Fruit fly (Drosophila melanogaster): ENCODE results near the gene CG5151.

Gene CG5151

DNA sequence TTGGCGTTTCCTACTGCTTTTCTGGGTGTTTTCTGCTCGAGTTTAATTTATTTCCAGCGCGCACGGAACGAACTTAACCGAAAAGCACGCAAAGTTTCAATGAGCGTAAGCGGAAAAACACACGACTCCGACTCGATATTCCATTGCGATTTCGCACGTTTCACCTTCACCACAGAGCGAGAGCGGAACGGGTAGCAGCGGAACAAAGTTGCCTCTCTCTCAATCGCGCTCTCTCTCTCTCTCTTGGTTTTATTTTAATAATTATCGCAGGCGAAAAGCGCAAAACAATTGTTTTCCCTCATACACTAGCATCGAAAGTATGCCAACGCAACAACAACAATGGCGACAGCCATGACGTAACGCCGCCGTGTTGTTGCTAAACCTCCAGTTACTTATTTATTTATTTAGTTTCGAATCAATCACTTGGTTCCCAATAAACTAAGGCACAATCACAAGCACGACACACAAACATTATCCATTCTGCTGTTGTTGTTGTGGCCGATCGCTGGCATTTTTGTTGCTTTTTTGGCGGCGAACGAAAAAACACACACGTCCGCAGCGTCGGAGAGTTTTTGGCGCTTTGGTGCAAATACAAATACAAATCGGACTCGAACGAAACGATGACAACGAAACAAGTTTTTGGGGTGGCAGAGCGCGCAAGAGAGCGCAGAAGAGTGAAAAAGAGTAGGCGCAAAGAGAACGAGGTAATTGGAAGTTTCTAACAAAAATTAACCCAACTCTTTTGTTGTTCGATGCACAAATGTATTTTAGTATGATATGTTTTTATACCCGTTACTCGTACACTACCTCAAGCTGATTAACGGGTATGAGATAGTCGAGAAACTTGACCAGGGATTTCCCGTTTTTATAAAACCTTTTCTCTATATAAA is at the start of gene CG5151 (continued):
- peak; percentile 38 for TF ChIP-seq mirr (GFP tag; optimal IDR thresholded peaks at IDR 0.05)
- TF ChIP-seq CG30403 (GFP tag; optimal IDR thresholded peaks at IDR 0.05): no peak
- TF ChIP-seq CG9817 (tag; optimal IDR thresholded peaks at IDR 0.05): no peak
- peak; percentile 53 for TF ChIP-seq cwo (GFP tag; optimal IDR thresholded peaks at IDR 0.05)
- no peak for TF ChIP-seq CG11398 (GFP tag; optimal IDR thresholded peaks at IDR 0.05)
- no peak for TF ChIP-seq CG7372 (GFP tag; IDR thresholded peaks at IDR 0.05)
- TF ChIP-seq br (optimal IDR thresholded peaks at IDR 0.05): no peak
- TF ChIP-seq CG8359 (GFP tag; optimal IDR thresholded peaks at IDR 0.05; ENCODE audit: borderline replicate concordance): no peak
- TF ChIP-seq CG8924 (tag; optimal IDR thresholded peaks at IDR 0.05): peak; percentile 40
- no peak for TF ChIP-seq Myb (GFP tag; optimal IDR thresholded peaks at IDR 0.05)
- no peak for TF ChIP-seq sc (optimal IDR thresholded peaks at IDR 0.05)
- no peak for TF ChIP-seq sc (GFP tag; optimal IDR thresholded peaks at IDR 0.05)
- TF ChIP-seq Fer1 (GFP tag; optimal IDR thresholded peaks at IDR 0.05): peak; percentile 40
- TF ChIP-seq luna (GFP tag; optimal IDR thresholded peaks at IDR 0.05): no peak
- TF ChIP-seq ewg (GFP tag; optimal IDR thresholded peaks at IDR 0.05): no peak
- TF ChIP-seq CG4328 (GFP tag; optimal IDR thresholded peaks at IDR 0.05): no peak
- no peak for TF ChIP-seq trh (GFP tag; optimal IDR thresholded peaks at IDR 0.05)
- TF ChIP-seq Rx (GFP tag; IDR thresholded peaks at IDR 0.05): no peak
- no peak for TF ChIP-seq ash1 (GFP tag; optimal IDR thresholded peaks at IDR 0.05)
- TF ChIP-seq CG17186 (GFP tag; optimal IDR thresholded peaks at IDR 0.05): no peak
- no peak for TF ChIP-seq tap (tag; optimal IDR thresholded peaks at IDR 0.05)
- TF ChIP-seq CG9215 (GFP tag; IDR thresholded peaks at IDR 0.05): no peak
- TF ChIP-seq Scr (GFP tag; IDR thresholded peaks at IDR 0.05; ENCODE audit: partially characterized antibody): peak; percentile 69
- TF ChIP-seq CG31224 (GFP tag; IDR thresholded peaks at IDR 0.05): no peak
- no peak for TF ChIP-seq CG15269 (tag; optimal IDR thresholded peaks at IDR 0.05)
- TF ChIP-seq CG9437 (GFP tag; optimal IDR thresholded peaks at IDR 0.05): peak; percentile 44
- TF ChIP-seq CG30020 (tag; optimal IDR thresholded peaks at IDR 0.05): no peak
- no peak for TF ChIP-seq CG10147 (GFP tag; optimal IDR thresholded peaks at IDR 0.05)
- no peak for TF ChIP-seq CG8290 (GFP tag; optimal IDR thresholded peaks at IDR 0.05)
- peak in 1 of 2 experiments; percentile 34 for TF ChIP-seq CG8290 (tag; optimal IDR thresholded peaks at IDR 0.05)
- TF ChIP-seq CG30431 (GFP tag; optimal IDR thresholded peaks at IDR 0.05): no peak
- TF ChIP-seq pum (GFP tag; optimal IDR thresholded peaks at IDR 0.05): no peak
- TF ChIP-seq dpn (GFP tag; optimal IDR thresholded peaks at IDR 0.05): no peak
- TF ChIP-seq CG6791 (GFP tag; IDR thresholded peaks at IDR 0.05; ENCODE audit: partially characterized antibody): peak; percentile 87
- TF ChIP-seq ems (GFP tag; optimal IDR thresholded peaks at IDR 0.05): no peak
- TF ChIP-seq Oli (tag; optimal IDR thresholded peaks at IDR 0.05): no peak
- no peak for TF ChIP-seq CG17912 (GFP tag; optimal IDR thresholded peaks at IDR 0.05)
- peak; percentile 9 for TF ChIP-seq phol (tag; optimal IDR thresholded peaks at IDR 0.05)
- peak; percentile 49; the same call in 1 of the 2 replicates for TF ChIP-seq NFAT (GFP tag; IDR thresholded peaks at IDR 0.05)
- no peak for TF ChIP-seq CG1647 (GFP tag; optimal IDR thresholded peaks at IDR 0.05)
- no peak for TF ChIP-seq ERR (GFP tag; optimal IDR thresholded peaks at IDR 0.05)
- TF ChIP-seq CG10209 (GFP tag; optimal IDR thresholded peaks at IDR 0.05): no peak
- TF ChIP-seq danr (GFP tag; IDR thresholded peaks at IDR 0.05): no peak
- TF ChIP-seq ro (GFP tag; IDR thresholded peaks at IDR 0.05): no peak
- no peak for TF ChIP-seq unpg (GFP tag; optimal IDR thresholded peaks at IDR 0.05)
- TF ChIP-seq Tbp (GFP tag; optimal IDR thresholded peaks at IDR 0.05): no peak
- TF ChIP-seq bowl (GFP tag; IDR thresholded peaks at IDR 0.05): no peak
- TF ChIP-seq kah (GFP tag; optimal IDR thresholded peaks at IDR 0.05): no peak
- TF ChIP-seq CG11723 (GFP tag; optimal IDR thresholded peaks at IDR 0.05): no peak
- peak; percentile 81 for TF ChIP-seq hb (GFP tag; IDR thresholded peaks at IDR 0.05; ENCODE audit: partially characterized antibody)
